Worm (Caenorhabditis elegans): Measurements from ENCODE around the gene T26H8.5.

- TF ChIP-seq nhr-237 (tag; optimal IDR thresholded peaks at IDR 0.05) (no peak), ceh-9 (tag; optimal IDR thresholded peaks at IDR 0.05) (no peak), elt-2 (tag; optimal IDR thresholded peaks at IDR 0.05) (no peak), aly-2 (tag; optimal IDR thresholded peaks at IDR 0.05) (no peak), nhr-12 (tag; optimal IDR thresholded peaks at IDR 0.05) (no peak), fos-1 (tag; optimal IDR thresholded peaks at IDR 0.05) (no peak), daf-12 (tag; optimal IDR thresholded peaks at IDR 0.05) (no peak), nhr-77 (tag; optimal IDR thresholded peaks at IDR 0.05) (no peak), ztf-11 (tag; optimal IDR thresholded peaks at IDR 0.05) (no peak), nhr-23 (tag; optimal IDR thresholded peaks at IDR 0.05) (no peak), egl-5 (tag; optimal IDR thresholded peaks at IDR 0.05) (no peak)
Observed at ce11 chrV:15305502-15305901, at the start of gene T26H8.5.

Measured in whole organism, L3 larva.